Worm (Caenorhabditis elegans) whole organism, L1 larva: ENCODE measurements around the gene tram-1.

Experiments used
- egl-13 ChIP-seq: sonication (generic microtip); optimal IDR thresholded peaks from 2 replicates; lab custom pipeline; 2016; ENCODE audit warnings: missing genotype, missing genetic modification reagents, missing genetic modification characterization, missing compliant biosample characterization
- nhr-71 ChIP-seq: sonication (generic microtip); optimal IDR thresholded peaks from 2 replicates; lab custom pipeline; 2016; ENCODE audit warnings: mild to moderate bottlenecking, missing genetic modification characterization, moderate library complexity, missing compliant biosample characterization
- skn-1 ChIP-seq: fragments of 150-350 bp; optimal IDR thresholded peaks from 2 replicates; lab custom pipeline; 2014; ENCODE audit warnings: missing biosample characterization, missing genetic modification characterization

DNA sequence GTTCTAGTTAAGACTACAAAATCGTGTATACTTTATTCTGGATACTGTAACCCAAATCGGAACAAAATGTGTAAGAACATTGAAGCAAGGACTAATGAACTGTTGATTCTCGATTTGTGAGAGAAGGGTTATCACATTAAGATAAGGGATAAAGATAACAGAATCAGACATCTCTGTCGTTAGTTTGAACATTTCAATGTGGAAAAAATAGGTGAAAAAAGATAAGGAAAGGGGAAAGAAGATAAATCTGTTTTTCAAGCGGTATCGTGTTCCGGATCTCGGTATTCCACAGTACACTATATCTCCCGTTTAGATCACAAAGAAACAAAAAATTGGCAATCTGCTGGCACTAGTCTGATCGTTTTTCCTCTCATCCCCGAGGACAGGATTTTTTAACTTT, 40.0 kb upstream of the tram-1 start:
- TF ChIP-seq nhr-71 (tag; lab: Kevin White, UChicago) (no peak), egl-13 (tag; lab: Kevin White, UChicago) (no peak), skn-1 (tag; lab: Kevin White, UChicago) (no peak)
